Worm (Caenorhabditis elegans) whole organism, dauer: ENCODE results near the gene ram-5.

Experiments used
- unc-62 ChIP-seq: sonication (generic microtip); optimal IDR thresholded peaks from 2 replicates; lab custom pipeline; 2017; ENCODE audit warnings: missing biosample characterization, missing genetic modification reagents, missing genetic modification characterization

Gene ram-5

DNA sequence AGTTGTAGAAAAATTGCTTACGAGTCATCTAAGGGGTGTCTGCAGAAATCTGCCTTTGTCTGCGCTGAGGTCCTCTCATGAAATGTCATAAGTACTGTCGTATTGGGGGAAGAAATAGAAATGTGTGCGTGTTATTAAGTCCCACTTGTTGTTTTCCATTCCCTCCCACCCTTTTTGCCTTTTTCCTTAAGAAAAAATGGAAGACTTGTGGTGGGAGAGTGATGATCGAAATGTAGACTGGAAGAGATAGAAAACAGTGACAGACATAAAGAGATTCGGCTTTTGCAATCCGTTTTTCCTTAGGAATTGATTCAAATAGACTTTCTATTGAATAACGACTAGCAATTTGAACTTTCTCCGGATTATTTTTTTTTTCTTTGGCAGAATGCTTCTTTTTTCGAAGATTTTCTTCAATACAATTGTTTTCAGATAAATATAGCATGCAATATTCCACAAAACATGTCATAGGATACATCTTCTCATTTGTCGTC lies at the start of gene ram-5:
Gene ram-5, plus strand, starts transcription at position 441 of the 491 bp plus-strand sequence.
- TF ChIP-seq unc-62 (GFP tag; lab: Kevin White, UChicago), result no peak

- no peak for TF ChIP-seq unc-62 (GFP tag; lab: Kevin White, UChicago)
Measured at ce11 chrX:14500422-14501058, 49.4 kb upstream of the ram-5 start.

- no peak for TF ChIP-seq unc-62 (GFP tag; lab: Kevin White, UChicago)
Measured at ce11 chrX:14502116-14502587, 47.8 kb upstream of the ram-5 start.

DNA sequence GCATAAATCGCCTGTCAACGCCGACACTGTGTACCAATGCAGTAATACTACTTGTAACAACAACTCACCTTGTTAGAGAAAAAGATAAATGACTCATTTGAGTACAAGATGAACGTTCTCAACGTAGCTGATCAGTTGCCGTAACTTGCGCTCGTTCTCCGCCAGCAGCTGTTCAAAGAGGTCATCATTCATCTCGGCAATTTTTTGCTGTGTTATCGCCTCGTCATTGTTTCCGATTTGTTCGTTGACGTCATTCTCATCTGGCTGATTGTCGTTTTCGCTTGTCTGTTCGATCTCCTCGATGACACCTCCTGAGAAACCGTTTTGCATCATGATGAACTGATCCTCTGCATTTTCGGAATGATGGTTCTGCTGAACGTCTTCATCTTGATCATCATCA lies 46.7 kb upstream of the ram-5 start:
- TF ChIP-seq unc-62 (GFP tag; lab: Kevin White, UChicago), result no peak

ce11 chrX:14503800-14504550 lies 46.0 kb upstream of the ram-5 start, which contains the start of gene M163.1:
TSS of gene M163.1 (minus strand) at chrX:14503824.
- no peak for TF ChIP-seq unc-62 (GFP tag; lab: Kevin White, UChicago)

ce11 chrX:14504551-14504902 lies 45.4 kb upstream of the ram-5 start:
- TF ChIP-seq unc-62 (GFP tag; lab: Kevin White, UChicago), result no peak

DNA sequence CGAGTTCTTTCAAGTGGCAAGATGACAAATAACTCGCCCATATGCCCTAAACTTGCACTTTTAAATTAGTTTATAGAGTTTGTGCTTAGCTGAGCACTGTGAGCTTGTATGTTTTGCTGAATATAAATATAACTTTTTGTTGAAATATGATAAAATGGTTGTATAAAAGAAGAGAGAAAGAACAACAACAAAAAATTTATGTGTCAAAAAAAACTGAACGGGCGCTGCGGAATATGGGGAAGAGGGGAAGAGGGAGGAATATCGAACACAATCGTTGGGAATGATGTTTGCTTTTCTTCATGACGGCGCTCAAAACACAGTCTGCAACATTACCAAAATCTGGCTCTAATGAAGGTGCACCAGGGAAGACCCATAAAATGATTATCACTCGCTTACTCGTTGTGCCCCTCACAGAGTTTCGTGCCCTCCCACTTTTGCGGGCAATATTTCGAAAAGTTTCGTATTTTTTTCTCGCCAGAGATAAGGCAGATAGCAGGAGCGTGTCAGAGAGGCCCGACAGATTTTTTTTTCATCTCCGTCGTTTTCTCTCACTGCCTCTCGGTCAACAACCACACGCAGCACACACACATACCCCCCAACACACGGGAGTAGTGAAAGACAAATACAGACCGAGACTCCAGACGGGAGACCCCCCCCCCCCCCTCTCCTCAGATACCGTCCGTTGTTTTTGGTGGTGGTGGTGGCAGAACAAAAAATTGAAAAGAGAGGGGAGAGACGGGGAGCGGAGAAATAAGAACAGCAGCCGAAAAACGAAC lies 44.2 kb upstream of the ram-5 start:
- TF ChIP-seq unc-62 (GFP tag; lab: Kevin White, UChicago), result no peak

ce11 chrX:14507992-14508391 lies 42.0 kb upstream of the ram-5 start:
- no peak for TF ChIP-seq unc-62 (GFP tag; lab: Kevin White, UChicago)

DNA sequence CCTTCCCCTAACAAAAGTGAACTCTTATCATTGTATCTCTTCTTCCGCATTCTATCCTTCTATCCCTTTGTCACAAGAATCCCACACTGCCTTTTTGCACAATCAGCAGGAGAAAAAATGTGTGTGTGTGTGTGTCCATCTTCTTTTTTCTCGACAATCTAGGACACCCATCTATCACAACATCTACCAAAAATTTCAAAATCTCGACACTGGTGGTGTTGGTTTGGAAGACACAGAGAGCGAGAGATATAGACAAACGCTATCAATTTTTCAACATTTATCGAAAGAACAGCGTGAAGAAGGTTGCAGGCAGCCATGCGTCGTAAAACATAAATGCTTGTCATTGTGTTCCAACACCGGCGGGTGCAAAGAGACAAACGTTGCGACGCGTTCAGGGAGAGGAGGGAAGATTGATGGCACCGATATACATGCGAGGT lies 41.1 kb upstream of the ram-5 start:
- no peak for TF ChIP-seq unc-62 (GFP tag; lab: Kevin White, UChicago)

DNA sequence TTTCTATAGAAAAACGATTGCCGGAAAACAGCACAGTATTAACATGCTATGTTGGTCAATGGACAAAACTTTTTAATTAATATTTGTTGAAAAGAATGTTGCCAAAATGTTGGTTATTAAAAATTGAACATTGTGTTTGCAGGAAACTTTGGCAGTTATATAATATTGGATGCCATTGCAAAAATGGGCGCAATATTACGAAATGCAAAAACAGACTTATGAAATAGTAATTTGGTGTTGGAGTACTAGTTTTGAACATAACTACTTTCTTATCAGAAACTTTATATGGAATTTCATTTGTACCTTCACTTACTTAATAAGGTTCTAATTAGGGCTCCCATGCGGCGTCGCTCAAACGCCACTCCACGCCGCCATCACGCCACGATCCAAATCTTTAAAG lies 39.6 kb upstream of the ram-5 start:
- TF ChIP-seq unc-62 (GFP tag; lab: Kevin White, UChicago), result no peak

DNA sequence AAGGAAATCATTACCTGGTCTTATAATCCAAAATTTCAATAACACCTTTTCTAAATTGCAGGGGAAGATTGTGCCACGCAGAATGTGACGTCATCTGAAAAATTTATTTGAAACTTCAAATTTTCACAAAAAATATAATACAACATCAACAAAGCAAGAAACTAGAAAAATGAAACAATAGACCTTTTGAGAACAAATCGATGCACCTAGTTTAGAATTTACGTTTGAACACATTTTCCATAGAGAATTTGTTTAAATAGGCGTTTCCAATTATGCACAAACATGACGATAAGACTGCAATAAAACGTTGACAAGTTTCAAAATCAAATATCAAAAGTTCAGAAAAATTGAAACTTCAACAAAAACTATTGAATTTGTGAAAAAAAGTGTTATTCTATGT lies 37.1 kb upstream of the ram-5 start, which contains the start of gene fbxa-141:
Gene fbxa-141, minus strand, starts transcription at position 101 of the 400 bp plus-strand sequence.
- TF ChIP-seq unc-62 (GFP tag; lab: Kevin White, UChicago), result no peak

- TF ChIP-seq unc-62 (GFP tag; lab: Kevin White, UChicago), result no peak
Measured at ce11 chrX:14513462-14513861, 36.5 kb upstream of the ram-5 start.

DNA sequence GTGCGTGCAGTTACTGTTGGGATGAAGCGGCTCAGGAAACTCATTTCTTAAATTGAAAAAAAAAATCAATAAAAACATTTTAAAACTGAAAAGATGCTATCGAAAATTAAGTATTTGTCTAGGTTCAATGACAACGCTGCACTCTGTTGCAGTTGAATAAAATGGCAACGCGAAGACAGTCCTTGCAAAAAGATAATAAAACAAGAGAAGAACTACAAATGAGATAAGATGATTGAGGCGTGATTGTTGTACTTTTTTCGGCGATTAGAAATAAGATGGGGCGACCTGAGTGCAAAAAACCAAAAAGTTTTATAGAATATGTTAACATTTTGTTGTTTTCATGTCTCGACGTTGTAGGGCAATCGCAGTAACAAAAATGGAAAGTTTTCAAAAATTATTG lies 34.9 kb upstream of the ram-5 start, which contains the start of gene gcsh-1:
Gene gcsh-1, minus strand, starts transcription at position 46 of the 400 bp plus-strand sequence.
- TF ChIP-seq unc-62 (GFP tag; lab: Kevin White, UChicago), result no peak

DNA sequence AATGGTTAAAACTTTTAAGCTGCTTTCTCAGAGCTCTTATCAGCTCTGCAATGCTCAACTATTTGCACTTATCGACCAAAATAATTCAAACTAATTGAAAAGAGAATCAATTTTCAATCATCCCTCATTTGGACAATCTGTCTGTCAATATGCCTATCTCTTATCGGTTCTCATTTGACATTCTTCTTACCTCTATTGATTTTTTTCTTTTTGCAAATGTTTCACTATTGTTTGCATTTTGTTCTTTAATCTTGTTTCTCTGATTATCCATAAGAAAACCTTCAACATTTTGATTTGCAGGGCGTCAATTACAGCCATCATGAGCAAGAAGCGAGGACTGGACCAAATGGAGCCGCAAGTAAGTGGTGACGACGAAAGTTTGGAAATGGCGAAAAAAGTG lies 33.4 kb upstream of the ram-5 start, which contains the start of gene D1025.10:
Gene D1025.10, plus strand, starts transcription at position 301 of the 400 bp plus-strand sequence.
- TF ChIP-seq unc-62 (GFP tag; lab: Kevin White, UChicago), result no peak

DNA sequence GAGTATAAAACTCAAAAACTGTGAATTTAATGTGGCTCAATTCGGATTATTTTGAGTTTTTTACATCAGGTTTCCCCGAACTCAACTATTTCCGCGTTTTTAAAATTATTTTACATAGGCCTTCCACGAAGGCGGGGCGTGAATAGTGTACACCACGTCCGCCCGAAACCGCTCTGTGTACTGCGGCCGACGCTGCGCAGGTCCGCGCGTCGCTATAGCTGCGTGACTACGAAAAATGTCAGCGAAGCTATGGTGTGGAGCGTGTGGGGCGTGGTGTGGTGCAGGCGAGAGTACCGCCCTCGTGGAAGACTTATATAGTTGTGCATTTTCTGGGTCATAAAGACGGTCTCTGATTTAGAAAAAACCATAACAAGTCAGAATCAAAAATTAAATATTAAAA lies 32.1 kb upstream of the ram-5 start:
- TF ChIP-seq unc-62 (GFP tag; lab: Kevin White, UChicago), result no peak

DNA sequence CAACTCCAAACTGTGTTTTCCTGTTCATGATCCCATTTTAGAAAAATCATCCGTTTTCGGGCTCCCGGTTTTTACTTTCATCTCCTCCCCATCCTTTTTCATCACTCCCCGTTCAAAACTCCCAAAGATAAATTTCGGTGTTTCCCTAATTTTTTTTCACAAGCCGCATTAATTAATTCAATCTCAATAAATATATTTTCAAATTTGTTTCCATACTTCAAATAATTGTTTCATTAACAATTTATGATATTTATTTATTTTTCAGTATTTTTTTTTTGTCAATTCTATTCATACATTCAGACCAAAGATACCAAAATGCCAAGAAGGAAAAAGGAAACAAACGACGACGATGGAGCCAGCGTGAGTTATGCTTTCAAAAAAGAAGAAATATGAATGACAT lies 29.5 kb upstream of the ram-5 start, which contains the start of gene D1025.1:
Gene D1025.1, plus strand, starts transcription at position 301 of the 400 bp plus-strand sequence.
- TF ChIP-seq unc-62 (GFP tag; lab: Kevin White, UChicago), result no peak
